Worm (Caenorhabditis elegans) whole organism, midembryonic: ENCODE measurements around the gene Y46H3C.7.

Experiments used
- T22C8.4 ChIP-seq: fragments of 200-800 bp; sonication (Bioruptor generic); IDR thresholded peaks from 2 replicates; pipeline ENCODE4 v1.3.6; 2022; ENCODE audit warnings: missing genetic modification characterization, missing compliant biosample characterization
- cog-1 ChIP-seq: sonication (generic microtip); optimal IDR thresholded peaks from 2 replicates; lab custom pipeline; 2016; ENCODE audit warnings: missing genetic modification characterization, missing compliant biosample characterization
- flt-1 ChIP-seq: fragments of 200-800 bp; sonication (Bioruptor generic); IDR thresholded peaks from 2 replicates; pipeline ENCODE4 v1.3.6; 2022; ENCODE audit warnings: missing genetic modification characterization, missing compliant biosample characterization
- med-1 ChIP-seq: sonication (generic microtip); optimal IDR thresholded peaks from 2 replicates; lab custom pipeline; 2017; ENCODE audit warnings: missing genetic modification characterization, mild to moderate bottlenecking, missing compliant biosample characterization, antibody characterized with exemption, missing genetic modification reagents; ENCODE audit not compliant: insufficient read depth
- tab-1 ChIP-seq: fragments of 200-800 bp; sonication (Bioruptor generic); IDR thresholded peaks from 2 replicates; pipeline ENCODE4 v1.3.6; 2022; ENCODE audit warnings: missing genetic modification characterization, missing compliant biosample characterization
- ztf-23 ChIP-seq: fragments of 200-800 bp; sonication (Bioruptor generic); IDR thresholded peaks from 2 replicates; pipeline ENCODE4 v1.3.6; 2022; ENCODE audit warnings: missing genetic modification reagents, missing genetic modification characterization, missing compliant biosample characterization
- ztf-29 ChIP-seq: fragments of 200-800 bp; sonication (Bioruptor generic); IDR thresholded peaks from 2 replicates; pipeline ENCODE4 v1.3.6; 2022; ENCODE audit warnings: missing genetic modification reagents, missing genetic modification characterization, missing compliant biosample characterization

DNA sequence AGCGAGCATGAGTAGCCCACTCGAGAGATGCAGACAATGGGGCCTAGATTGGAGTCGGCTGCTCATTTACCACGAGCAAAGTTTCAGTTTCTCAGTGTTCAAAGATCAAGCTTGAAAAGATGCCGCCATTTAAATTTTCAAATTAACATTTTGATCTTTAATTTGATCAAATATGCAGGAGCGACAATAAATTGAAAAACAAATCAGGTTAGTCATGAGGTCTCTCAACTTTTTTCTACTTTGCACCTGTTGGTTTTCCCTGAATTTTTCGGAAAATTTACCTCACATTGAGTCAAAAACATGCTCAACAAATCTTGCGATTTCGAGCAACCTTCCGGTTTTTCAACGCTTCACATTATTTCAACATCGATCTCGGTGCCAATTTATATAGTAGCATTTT, 8.5 kb downstream of the Y46H3C.7 start, which contains the start of gene srh-5:
- TF ChIP-seq flt-1 (GFP tag; lab: Robert Waterston, UW) (no peak), med-1 (GFP tag; lab: Kevin White, UChicago) (no peak), tab-1 (GFP tag; lab: Robert Waterston, UW) (no peak), T22C8.4 (GFP tag; lab: Robert Waterston, UW) (no peak), ztf-29 (GFP tag; lab: Robert Waterston, UW) (no peak), cog-1 (tag; lab: Kevin White, UChicago) (no peak), ztf-23 (GFP tag; lab: Robert Waterston, UW) (no peak)
